Worm (Caenorhabditis elegans): ENCODE measurements around the gene C44B11.1.

C44B11.1 gene

ce11 chrIII:3203589-3203988 is 48.5 kb downstream of the C44B11.1 start:
- TF ChIP-seq sma-3 (GFP tag; optimal IDR thresholded peaks at IDR 0.05) (no peak), nhr-77 (tag; optimal IDR thresholded peaks at IDR 0.05) (no peak), sem-4 (tag; optimal IDR thresholded peaks at IDR 0.05) (no peak), mab-5 (tag; optimal IDR thresholded peaks at IDR 0.05) (no peak), nhr-237 (tag; optimal IDR thresholded peaks at IDR 0.05) (no peak), R02D3.7 (tag; optimal IDR thresholded peaks at IDR 0.05) (no peak), nhr-129 (tag; optimal IDR thresholded peaks at IDR 0.05) (no peak), zag-1 (tag; optimal IDR thresholded peaks at IDR 0.05) (no peak)

Measured in whole organism, L2 larva.